Fruit fly (Drosophila melanogaster): ENCODE data around the gene CAH6.

DNA sequence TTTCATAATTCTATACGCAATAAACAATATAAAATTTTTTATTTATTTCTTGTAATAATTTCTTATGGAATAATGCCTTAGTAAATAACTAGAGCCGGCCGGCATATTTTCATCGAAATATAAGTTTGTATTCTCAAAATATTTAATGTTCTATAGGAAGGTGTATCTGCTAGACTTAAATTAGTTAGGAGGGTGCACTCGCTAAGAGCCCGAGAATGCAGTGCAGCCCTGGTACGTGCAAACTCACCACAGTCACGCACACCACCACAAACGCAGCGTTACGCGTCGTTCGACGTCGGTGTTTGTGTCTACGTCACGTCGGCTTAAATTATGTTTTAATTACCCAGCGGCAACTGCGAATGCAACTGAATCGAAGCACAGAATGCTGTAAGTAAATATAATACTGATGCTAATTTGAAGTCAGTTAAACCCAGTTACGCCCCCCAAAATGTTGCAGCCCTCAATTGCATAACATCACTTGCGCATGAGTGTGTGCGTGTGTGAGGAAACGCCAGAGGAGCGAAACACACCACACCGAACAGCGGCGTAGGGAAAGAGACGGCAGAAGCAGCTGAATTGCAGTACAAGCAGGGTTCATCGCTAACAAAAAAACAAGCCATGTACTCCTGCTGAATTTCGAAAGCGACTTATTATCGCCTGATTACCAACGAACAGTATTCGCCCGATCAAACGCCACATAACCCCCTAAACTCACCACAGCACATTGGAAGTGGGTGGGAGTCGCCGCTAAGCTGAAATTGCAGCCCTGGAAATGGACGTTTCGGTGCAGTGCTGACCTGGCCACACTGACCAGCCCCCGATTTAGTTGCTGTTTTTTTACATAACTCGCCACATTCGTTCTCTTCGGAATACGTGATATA, 36.7 kb upstream of the CAH6 start, which contains the start of gene CG12054:
- TF ChIP-seq Gug (GFP tag; IDR thresholded peaks at IDR 0.05) (no peak), Ets21C (GFP tag; optimal IDR thresholded peaks at IDR 0.05) (no peak), fd59A (GFP tag; optimal IDR thresholded peaks at IDR 0.05) (no peak), ss (GFP tag; optimal IDR thresholded peaks at IDR 0.05) (no peak), Hr39 (GFP tag; optimal IDR thresholded peaks at IDR 0.05) (no peak)
